Fruit fly (Drosophila melanogaster) whole organism, prepupa: ENCODE results near the gene CG14285.

Source experiments
- CG10631 ChIP-seq: fragments of 200-800 bp; sonication (Bioruptor generic); optimal IDR thresholded peaks from 2 replicates; lab custom pipeline; 2016; ENCODE audit warnings: missing biosample characterization, missing genetic modification characterization
- CG10669 ChIP-seq: fragments of 200-800 bp; sonication (Bioruptor generic); optimal IDR thresholded peaks from 3 replicates; lab custom pipeline; 2018; ENCODE audit warnings: missing biosample characterization, mild to moderate bottlenecking, missing genetic modification characterization, moderate library complexity
- CG11294 ChIP-seq: fragments of 200-800 bp; sonication (Bioruptor generic); IDR thresholded peaks from 2 replicates; pipeline ENCODE4 v1.3.6; 2022; ENCODE audit warnings: missing biosample characterization, missing genetic modification characterization
- CG11902 ChIP-seq: fragments of 200-800 bp; sonication (Bioruptor generic); optimal IDR thresholded peaks from 3 replicates; lab custom pipeline; 2016; ENCODE audit warnings: missing biosample characterization, missing genetic modification characterization
- CG15336 ChIP-seq: fragments of 200-800 bp; sonication (Bioruptor generic); IDR thresholded peaks from 2 replicates; pipeline ENCODE4 v1.3.6; 2022; ENCODE audit warnings: missing biosample characterization, missing genetic modification characterization
- CG1621 ChIP-seq: fragments of 200-800 bp; sonication (Bioruptor generic); optimal IDR thresholded peaks from 3 replicates; lab custom pipeline; 2018; ENCODE audit warnings: missing biosample characterization, mild to moderate bottlenecking, missing genetic modification characterization
- CG3032 ChIP-seq: fragments of 200-800 bp; optimal IDR thresholded peaks from 2 replicates; lab custom pipeline; 2019; ENCODE audit warnings: missing biosample characterization, mild to moderate bottlenecking, missing genetic modification characterization, moderate library complexity
- CG31627 ChIP-seq: fragments of 200-800 bp; sonication (Bioruptor generic); optimal IDR thresholded peaks from 3 replicates; lab custom pipeline; 2016; ENCODE audit warnings: missing biosample characterization, missing genetic modification characterization
- CG34406 ChIP-seq: fragments of 200-800 bp; sonication (Bioruptor generic); optimal IDR thresholded peaks from 3 replicates; lab custom pipeline; 2016; ENCODE audit warnings: missing biosample characterization, missing genetic modification characterization
- CG3919 ChIP-seq: fragments of 200-800 bp; sonication (Bioruptor generic); optimal IDR thresholded peaks from 3 replicates; lab custom pipeline; 2016; ENCODE audit warnings: missing biosample characterization, missing genetic modification characterization
- CG4318 ChIP-seq: fragments of 200-800 bp; sonication (Bioruptor generic); optimal IDR thresholded peaks from 3 replicates; lab custom pipeline; 2017; ENCODE audit warnings: missing biosample characterization, mild to moderate bottlenecking, missing genetic modification characterization
- CG6276 ChIP-seq: fragments of 200-800 bp; sonication (Bioruptor generic); optimal IDR thresholded peaks from 2 replicates; lab custom pipeline; 2017; ENCODE audit warnings: missing biosample characterization, mild to moderate bottlenecking, missing genetic modification characterization
- CG6792 ChIP-seq: fragments of 200-800 bp; sonication (Bioruptor generic); optimal IDR thresholded peaks from 3 replicates; lab custom pipeline; 2016; ENCODE audit warnings: missing biosample characterization, missing genetic modification characterization
- CG6854 ChIP-seq: fragments of 200-800 bp; sonication (Bioruptor generic); optimal IDR thresholded peaks from 2 replicates; lab custom pipeline; 2017; ENCODE audit warnings: missing biosample characterization, mild to moderate bottlenecking, missing genetic modification characterization
- CG7368 ChIP-seq: fragments of 200-800 bp; sonication (Bioruptor generic); optimal IDR thresholded peaks from 3 replicates; lab custom pipeline; 2016; ENCODE audit warnings: missing biosample characterization, missing genetic modification characterization
- CG8119 ChIP-seq: fragments of 200-800 bp; sonication (Bioruptor generic); IDR thresholded peaks from 3 replicates; pipeline ENCODE4 v1.3.6; 2022; ENCODE audit warnings: missing biosample characterization, missing genetic modification characterization
- CG8319 ChIP-seq: fragments of 200-800 bp; sonication (Bioruptor generic); optimal IDR thresholded peaks from 3 replicates; lab custom pipeline; 2016; ENCODE audit warnings: missing biosample characterization, missing genetic modification characterization
- CG9139 ChIP-seq: fragments of 200-800 bp; sonication (Bioruptor generic); optimal IDR thresholded peaks from 3 replicates; lab custom pipeline; 2017; ENCODE audit warnings: missing biosample characterization, mild to moderate bottlenecking, missing genetic modification characterization
- Eip78C ChIP-seq: fragments of 200-800 bp; sonication (Bioruptor generic); peaks from one replicate; lab custom pipeline; 2016; ENCODE audit warnings: missing biosample characterization, missing genetic modification characterization
- Eip93F ChIP-seq: fragments of 200-800 bp; sonication (Bioruptor generic); optimal IDR thresholded peaks from 2 replicates; lab custom pipeline; 2016; ENCODE audit warnings: missing biosample characterization, mild to moderate bottlenecking, missing genetic modification characterization
- Ets21C ChIP-seq: fragments of 200-800 bp; sonication (Bioruptor generic); optimal IDR thresholded peaks from 3 replicates; lab custom pipeline; 2016; ENCODE audit warnings: missing biosample characterization, missing genetic modification characterization
- Ets96B ChIP-seq: fragments of 200-800 bp; optimal IDR thresholded peaks from 2 replicates; lab custom pipeline; 2019; ENCODE audit warnings: missing biosample characterization, mild to moderate bottlenecking, missing genetic modification characterization, moderate library complexity
- Gug ChIP-seq: fragments of 200-800 bp; sonication (Bioruptor generic); IDR thresholded peaks from 2 replicates; pipeline ENCODE4 v1.3.6; 2022; ENCODE audit warnings: missing biosample characterization, missing genetic modification characterization
- Hr38 ChIP-seq: sonication (Bioruptor generic); optimal IDR thresholded peaks from 2 replicates; lab custom pipeline; 2016; ENCODE audit warnings: missing biosample characterization, missing genetic modification characterization
- Hr39 ChIP-seq: fragments of 200-800 bp; sonication (Bioruptor generic); optimal IDR thresholded peaks from 2 replicates; lab custom pipeline; 2016; ENCODE audit warnings: missing biosample characterization, missing genetic modification characterization
- Lpt ChIP-seq: fragments of 200-800 bp; sonication (Bioruptor generic); optimal IDR thresholded peaks from 3 replicates; lab custom pipeline; 2016; ENCODE audit warnings: missing biosample characterization, missing genetic modification characterization
- Met ChIP-seq: fragments of 200-800 bp; sonication (Bioruptor generic); optimal IDR thresholded peaks from 3 replicates; lab custom pipeline; 2016; ENCODE audit warnings: missing biosample characterization, missing genetic modification characterization
- OdsH ChIP-seq: fragments of 200-800 bp; sonication (Bioruptor generic); optimal IDR thresholded peaks from 3 replicates; lab custom pipeline; 2016; ENCODE audit warnings: missing biosample characterization, missing genetic modification characterization
- Smox ChIP-seq: fragments of 200-800 bp; sonication (Bioruptor generic); optimal IDR thresholded peaks from 3 replicates; lab custom pipeline; 2016; ENCODE audit warnings: missing biosample characterization, missing genetic modification characterization
- Sox102F ChIP-seq: fragments of 200-800 bp; sonication (Bioruptor generic); optimal IDR thresholded peaks from 2 replicates; lab custom pipeline; 2016; ENCODE audit warnings: missing biosample characterization, mild to moderate bottlenecking, missing genetic modification characterization
- Sox14 ChIP-seq: fragments of 200-800 bp; sonication (Bioruptor generic); optimal IDR thresholded peaks from 3 replicates; lab custom pipeline; 2016; ENCODE audit warnings: missing biosample characterization, missing genetic modification characterization
- Sox15 ChIP-seq: fragments of 200-800 bp; sonication (Bioruptor generic); optimal IDR thresholded peaks from 3 replicates; lab custom pipeline; 2016; ENCODE audit warnings: missing biosample characterization, missing genetic modification characterization
- achi ChIP-seq: fragments of 200-800 bp; sonication (Bioruptor generic); optimal IDR thresholded peaks from 3 replicates; lab custom pipeline; 2016; ENCODE audit warnings: missing biosample characterization, missing genetic modification characterization
- acj6 ChIP-seq: fragments of 200-800 bp; sonication (Bioruptor generic); optimal IDR thresholded peaks from 3 replicates; lab custom pipeline; 2016; ENCODE audit warnings: missing biosample characterization, missing genetic modification characterization
- dsx ChIP-seq: fragments of 200-800 bp; optimal IDR thresholded peaks from 3 replicates; lab custom pipeline; 2019; ENCODE audit warnings: missing biosample characterization, mild to moderate bottlenecking, missing genetic modification characterization, moderate library complexity; ENCODE audit not compliant: poor library complexity, severe bottlenecking
- eg ChIP-seq: fragments of 200-800 bp; sonication (Bioruptor generic); IDR thresholded peaks from 3 replicates; pipeline ENCODE4 v1.3.6; 2022; ENCODE audit warnings: missing biosample characterization, missing genetic modification characterization
- esn ChIP-seq: fragments of 200-800 bp; sonication (Bioruptor generic); optimal IDR thresholded peaks from 2 replicates; lab custom pipeline; 2016; ENCODE audit warnings: missing biosample characterization, mild to moderate bottlenecking, missing genetic modification characterization, moderate library complexity
- fd59A ChIP-seq: fragments of 200-800 bp; sonication (Bioruptor generic); optimal IDR thresholded peaks from 2 replicates; lab custom pipeline; 2017; ENCODE audit warnings: missing biosample characterization, mild to moderate bottlenecking, missing genetic modification characterization, missing genetic modification reagents
- fd85E ChIP-seq: fragments of 200-800 bp; sonication (Bioruptor generic); optimal IDR thresholded peaks from 3 replicates; lab custom pipeline; 2016; ENCODE audit warnings: missing biosample characterization, missing genetic modification characterization
- fkh ChIP-seq: fragments of 200-800 bp; sonication (Bioruptor generic); optimal IDR thresholded peaks from 3 replicates; lab custom pipeline; 2017; ENCODE audit warnings: missing biosample characterization, mild to moderate bottlenecking, missing genetic modification characterization, moderate library complexity
- lz ChIP-seq: fragments of 200-800 bp; sonication (Bioruptor generic); optimal IDR thresholded peaks from 3 replicates; lab custom pipeline; 2016; ENCODE audit warnings: missing biosample characterization, missing genetic modification characterization
- net ChIP-seq: fragments of 200-800 bp; sonication (Bioruptor generic); optimal IDR thresholded peaks from 3 replicates; lab custom pipeline; 2016; ENCODE audit warnings: missing biosample characterization, missing genetic modification characterization
- pdm3 ChIP-seq: fragments of 200-800 bp; sonication (Bioruptor generic); optimal IDR thresholded peaks from 3 replicates; lab custom pipeline; 2016; ENCODE audit warnings: missing biosample characterization, missing genetic modification characterization
- salr ChIP-seq, 2 experiments: fragments of 200-800 bp; sonication (Bioruptor generic); optimal IDR thresholded peaks; 3 replicates each; lab custom pipeline; 2016 to 2018; ENCODE audit warnings: missing biosample characterization in 2 of 2, missing genetic modification characterization in 2 of 2, mild to moderate bottlenecking in 1 of 2
- spab ChIP-seq: fragments of 200-800 bp; sonication (Bioruptor generic); optimal IDR thresholded peaks from 2 replicates; lab custom pipeline; 2017; ENCODE audit warnings: missing biosample characterization, mild to moderate bottlenecking, missing genetic modification characterization, missing genetic modification reagents
- svp ChIP-seq: fragments of 200-800 bp; sonication (Bioruptor generic); peaks from one replicate; lab custom pipeline; 2016; ENCODE audit warnings: missing biosample characterization, missing genetic modification characterization
- topi ChIP-seq: fragments of 200-800 bp; sonication (Bioruptor generic); optimal IDR thresholded peaks from 3 replicates; lab custom pipeline; 2016; ENCODE audit warnings: missing biosample characterization, missing genetic modification characterization
- vri ChIP-seq: fragments of 200-800 bp; sonication (Bioruptor generic); optimal IDR thresholded peaks from 3 replicates; lab custom pipeline; 2016; ENCODE audit warnings: missing biosample characterization, mild to moderate bottlenecking, missing genetic modification characterization

CG14285 gene

dm6 chr3R:18980863-18981536, 43.9 kb upstream of the CG14285 start, which contains the start of the genes dnk and Smu1 (continued):
- TF ChIP-seq pdm3 (GFP tag; lab: Kevin White, UChicago) (no peak), CG7368 (GFP tag; lab: Kevin White, UChicago) (no peak), CG1621 (no peak), lz (GFP tag; lab: Kevin White, UChicago) (no peak), CG34406 (no peak), spab (GFP tag; lab: Kevin White, UChicago) (no peak), Hr38 (GFP tag; lab: Kevin White, UChicago) (no peak), CG8319 (GFP tag; lab: Kevin White, UChicago) (no peak), acj6 (no peak), CG3919 (no peak), dsx (GFP tag; lab: Kevin White, UChicago) (no peak), Smox (GFP tag; lab: Kevin White, UChicago) (peak; percentile 16), Gug (no peak), Sox15 (GFP tag; lab: Kevin White, UChicago) (no peak), Sox102F (GFP tag; lab: Kevin White, UChicago) (no peak), Met (GFP tag; lab: Kevin White, UChicago) (peak; percentile 23), Eip78C (GFP tag; lab: Kevin White, UChicago) (no peak), CG3032 (no peak), CG6792 (no peak), CG6854 (GFP tag; lab: Kevin White, UChicago) (no peak), Lpt (GFP tag; lab: Kevin White, UChicago) (no peak), CG11294 (GFP tag; lab: Robert Waterston, UW) (no peak), fd85E (GFP tag; lab: Kevin White, UChicago) (no peak), Sox14 (GFP tag; lab: Kevin White, UChicago) (peak; percentile 28)

dm6 chr3R:18983614-18984185, 41.2 kb upstream of the CG14285 start, which contains the start of the genes snRNP-U1-C and gukh:
TSS of gene snRNP-U1-C (minus strand) at chr3R:18983650.
TSS of gene gukh (plus strand) at chr3R:18984025.
- TF ChIP-seq CG31627 (GFP tag; lab: Kevin White, UChicago) (peak; percentile 66), acj6 (peak; percentile 83), OdsH (peak; percentile 84), Ets96B (tag; lab: Kevin White, UChicago) (peak; percentile 73), Sox102F (GFP tag; lab: Kevin White, UChicago) (peak; percentile 78), fkh (GFP tag; lab: Kevin White, UChicago) (peak; percentile 90), salr (GFP tag; optimal IDR thresholded peaks at IDR 0.05; lab: Kevin White, UChicago) (peak; percentile 38 to 58), CG11294 (GFP tag; lab: Robert Waterston, UW) (peak; percentile 61; the same call in 1 of the 2 replicates), Hr39 (peak; percentile 54), CG11902 (GFP tag; lab: Kevin White, UChicago) (peak; percentile 10), pdm3 (GFP tag; lab: Kevin White, UChicago) (peak; percentile 72), CG6276 (GFP tag; lab: Kevin White, UChicago) (no peak), Met (GFP tag; lab: Kevin White, UChicago) (peak; percentile 76), eg (GFP tag; lab: Robert Waterston, UW) (peak; percentile 90), CG3032 (peak; percentile 68), fd59A (peak; percentile 41), CG4318 (GFP tag; lab: Kevin White, UChicago) (peak; percentile 36), Eip93F (peak; percentile 58), Ets21C (GFP tag; lab: Kevin White, UChicago) (peak; percentile 46), net (GFP tag; lab: Kevin White, UChicago) (peak; percentile 75), achi (GFP tag; lab: Kevin White, UChicago) (peak; percentile 76), CG8119 (GFP tag; lab: Robert Waterston, UW) (peak; percentile 76), topi (peak; percentile 58), CG9139 (GFP tag; lab: Kevin White, UChicago) (no peak), CG6792 (peak; percentile 59), Eip78C (GFP tag; lab: Kevin White, UChicago) (peak; percentile 79), Gug (peak; percentile 69; the same call in 1 of the 2 replicates), Smox (GFP tag; lab: Kevin White, UChicago) (peak; percentile 78), CG10631 (GFP tag; lab: Kevin White, UChicago) (peak; percentile 76), svp (GFP tag; lab: Kevin White, UChicago) (peak; percentile 73), Sox14 (GFP tag; lab: Kevin White, UChicago) (peak; percentile 63), Sox15 (GFP tag; lab: Kevin White, UChicago) (peak; percentile 66), vri (GFP tag; lab: Kevin White, UChicago) (peak; percentile 74), CG15336 (GFP tag; lab: Robert Waterston, UW) (peak; percentile 84), esn (GFP tag; lab: Kevin White, UChicago) (peak; percentile 75), CG10669 (GFP tag; lab: Kevin White, UChicago) (peak; percentile 61)
